Worm (Caenorhabditis elegans) whole organism, L2 larva: ENCODE measurements around the gene gldi-9.
"Not testable (repeated sequence)": the region's sequence is repeated elsewhere in the genome, so short reads cannot be mapped to it uniquely, and the experiment has no call there.

Source experiments
- C34F6.9 ChIP-seq: fragments of 150-350 bp; optimal IDR thresholded peaks from 2 replicates; lab custom pipeline; 2014; ENCODE audit warnings: missing biosample characterization, missing genetic modification characterization
- F13H6.1 ChIP-seq: sonication (generic microtip); optimal IDR thresholded peaks from 2 replicates; lab custom pipeline; 2016; ENCODE audit warnings: missing genetic modification characterization, missing compliant biosample characterization
- R02D3.7 ChIP-seq: fragments of 150-350 bp; optimal IDR thresholded peaks from 2 replicates; lab custom pipeline; 2014; ENCODE audit warnings: missing biosample characterization, missing genetic modification characterization
- ZK546.5 ChIP-seq: sonication (generic microtip); optimal IDR thresholded peaks from 2 replicates; lab custom pipeline; 2017; ENCODE audit warnings: missing biosample characterization, missing genetic modification characterization
- ama-1 ChIP-seq: fragments of 150-350 bp; optimal IDR thresholded peaks from 2 replicates; lab custom pipeline; 2018; ENCODE audit warnings: inconsistent platforms
- blmp-1 ChIP-seq: sonication (generic microtip); optimal IDR thresholded peaks from 2 replicates; lab custom pipeline; 2017; ENCODE audit warnings: missing genetic modification characterization, mild to moderate bottlenecking, missing compliant biosample characterization, antibody characterized with exemption, moderate library complexity; ENCODE audit not compliant: insufficient read depth
- ceh-16 ChIP-seq: fragments of 150-350 bp; optimal IDR thresholded peaks from 2 replicates; lab custom pipeline; 2014; ENCODE audit warnings: missing biosample characterization, missing genetic modification characterization
- ceh-82 ChIP-seq: fragments of 150-350 bp; optimal IDR thresholded peaks from 2 replicates; lab custom pipeline; 2014; ENCODE audit warnings: missing biosample characterization, missing genetic modification characterization
- crh-2 ChIP-seq: sonication (generic microtip); optimal IDR thresholded peaks from 2 replicates; lab custom pipeline; 2017; ENCODE audit warnings: missing biosample characterization, missing genetic modification characterization
- dmd-4 ChIP-seq: sonication (generic microtip); optimal IDR thresholded peaks from 2 replicates; lab custom pipeline; 2017; ENCODE audit warnings: missing biosample characterization, missing genetic modification characterization
- egl-27 ChIP-seq: sonication (generic microtip); optimal IDR thresholded peaks from 3 replicates; lab custom pipeline; 2017; ENCODE audit warnings: missing biosample characterization, missing genetic modification reagents, missing genetic modification characterization
- elt-3 ChIP-seq: sonication (generic microtip); optimal IDR thresholded peaks from 2 replicates; lab custom pipeline; 2017; ENCODE audit warnings: missing biosample characterization, missing genetic modification characterization
- fos-1 ChIP-seq: fragments of 150-350 bp; optimal IDR thresholded peaks from 2 replicates; lab custom pipeline; 2014; ENCODE audit warnings: missing biosample characterization, missing genetic modification characterization
- lin-11 ChIP-seq: fragments of 150-350 bp; sonication (generic microtip); optimal IDR thresholded peaks from 2 replicates; lab custom pipeline; 2014; ENCODE audit warnings: missing biosample characterization, missing genetic modification characterization, inconsistent platforms, mixed read lengths
- lin-13 ChIP-seq: fragments of 150-350 bp; optimal IDR thresholded peaks from 2 replicates; lab custom pipeline; 2014; ENCODE audit warnings: missing biosample characterization, missing genetic modification reagents, missing genetic modification characterization
- lin-39 ChIP-seq: fragments of 150-350 bp; optimal IDR thresholded peaks from 2 replicates; lab custom pipeline; 2014; ENCODE audit warnings: missing biosample characterization, missing genetic modification reagents, missing genetic modification characterization
- lsy-2 ChIP-seq, 2 experiments: fragments of 150-350 bp in 1 of 2; sonication (generic microtip) in 1 of 2; optimal IDR thresholded peaks; 2 replicates each; lab custom pipeline; 2014 to 2017; ENCODE audit warnings: missing biosample characterization in 2 of 2, missing genetic modification characterization in 2 of 2
- mab-5 ChIP-seq: fragments of 150-350 bp; optimal IDR thresholded peaks from 2 replicates; lab custom pipeline; 2014; ENCODE audit warnings: missing biosample characterization, missing genetic modification characterization
- mdl-1 ChIP-seq, 2 experiments: fragments of 150-350 bp in 1 of 2; sonication (generic microtip) in 1 of 2; optimal IDR thresholded peaks; 2 replicates each; lab custom pipeline; 2017; ENCODE audit warnings: missing biosample characterization in 2 of 2, missing genetic modification characterization in 2 of 2
- nhr-10 ChIP-seq: sonication (generic microtip); optimal IDR thresholded peaks from 2 replicates; lab custom pipeline; 2017; ENCODE audit warnings: missing biosample characterization, missing genetic modification characterization
- nhr-129 ChIP-seq: fragments of 150-350 bp; optimal IDR thresholded peaks from 2 replicates; lab custom pipeline; 2014; ENCODE audit warnings: missing biosample characterization, missing genetic modification characterization
- nhr-21 ChIP-seq: fragments of 150-350 bp; optimal IDR thresholded peaks from 2 replicates; lab custom pipeline; 2014; ENCODE audit warnings: missing biosample characterization, missing genetic modification characterization
- nhr-237 ChIP-seq: fragments of 150-350 bp; optimal IDR thresholded peaks from 2 replicates; lab custom pipeline; 2014; ENCODE audit warnings: missing biosample characterization, missing genetic modification characterization
- nhr-6 ChIP-seq: fragments of 150-350 bp; optimal IDR thresholded peaks from 2 replicates; lab custom pipeline; 2014; ENCODE audit warnings: missing biosample characterization, missing genetic modification characterization
- nhr-77 ChIP-seq: fragments of 150-350 bp; optimal IDR thresholded peaks from 2 replicates; lab custom pipeline; 2014; ENCODE audit warnings: missing biosample characterization, missing genetic modification characterization
- peb-1 ChIP-seq: fragments of 150-350 bp; optimal IDR thresholded peaks from 2 replicates; lab custom pipeline; 2014; ENCODE audit warnings: missing biosample characterization, missing genetic modification characterization
- sma-3 ChIP-seq: sonication (generic microtip); optimal IDR thresholded peaks from 2 replicates; lab custom pipeline; 2016; ENCODE audit warnings: missing genetic modification reagents, missing genetic modification characterization, missing compliant biosample characterization
- unc-39 ChIP-seq: fragments of 150-350 bp; optimal IDR thresholded peaks from 2 replicates; lab custom pipeline; 2014; ENCODE audit warnings: missing biosample characterization, missing genetic modification characterization
- unc-55 ChIP-seq: fragments of 150-350 bp; sonication (generic microtip); optimal IDR thresholded peaks from 3 replicates; lab custom pipeline; 2014; ENCODE audit warnings: missing biosample characterization, missing genetic modification reagents, missing genetic modification characterization
- unc-62 ChIP-seq: fragments of 150-350 bp; optimal IDR thresholded peaks from 2 replicates; lab custom pipeline; 2014; ENCODE audit warnings: missing biosample characterization, missing genetic modification reagents, missing genetic modification characterization
- zag-1 ChIP-seq: fragments of 150-350 bp; optimal IDR thresholded peaks from 2 replicates; lab custom pipeline; 2014; ENCODE audit warnings: missing biosample characterization, missing genetic modification characterization
- ztf-4 ChIP-seq: fragments of 150-350 bp; optimal IDR thresholded peaks from 2 replicates; lab custom pipeline; 2014; ENCODE audit warnings: missing biosample characterization, missing genetic modification characterization

gldi-9 gene

ce11 chrIII:2724992-2725220 is 31.3 kb downstream of the gldi-9 start, which contains the start of gene Y71H2AM.11:
Gene Y71H2AM.11, minus strand, starts transcription at chrIII:2725092.
- no peak for TF ChIP-seq nhr-6

DNA sequence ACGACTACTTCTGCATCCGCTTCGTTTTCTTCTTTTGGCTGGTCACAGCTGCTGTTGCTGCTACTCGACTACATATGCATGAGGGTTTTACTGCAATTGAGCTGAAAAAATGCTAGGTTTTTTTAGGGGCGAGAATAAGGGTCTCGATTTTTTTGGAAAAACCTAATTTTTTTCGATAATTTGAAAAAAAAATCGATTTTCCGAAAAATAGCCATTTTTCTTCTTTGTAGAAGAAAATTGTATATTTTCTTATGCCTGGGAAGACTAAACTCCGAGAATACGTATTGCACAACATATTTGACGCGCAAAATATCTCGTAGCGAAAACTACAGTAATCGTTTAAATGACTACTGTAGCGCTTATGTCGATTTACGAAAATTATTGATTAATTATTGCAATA is 39.6 kb downstream of the gldi-9 start, which contains the start of gene tmem-132:
Gene tmem-132, minus strand, starts transcription at position 101 of the 400 bp plus-strand sequence.
- no peak for TF ChIP-seq dmd-4
- TF ChIP-seq nhr-6: no peak
- no peak for TF ChIP-seq blmp-1 (tag; lab: Kevin White, UChicago)
- no peak for TF ChIP-seq peb-1 (tag; lab: Kevin White, UChicago)
- no peak for TF ChIP-seq lsy-2 (tag; optimal IDR thresholded peaks at IDR 0.05; lab: Kevin White, UChicago)
- TF ChIP-seq ZK546.5: no peak
- TF ChIP-seq unc-39 (tag; lab: Kevin White, UChicago): no peak
- no peak for TF ChIP-seq mdl-1 (tag; optimal IDR thresholded peaks at IDR 0.05; lab: Kevin White, UChicago)
- no peak for TF ChIP-seq lin-11 (tag; lab: Kevin White, UChicago)
- no peak for TF ChIP-seq nhr-10 (tag; lab: Kevin White, UChicago)
- TF ChIP-seq, all 48 proteins: peak for 0

- TF ChIP-seq lsy-2 (tag; optimal IDR thresholded peaks at IDR 0.05; lab: Kevin White, UChicago) (no peak), ceh-82 (tag; lab: Kevin White, UChicago) (no peak), fos-1 (tag; lab: Kevin White, UChicago) (peak; percentile 48), ama-1 (lab: Kevin White, UChicago) (no peak)
These were observed 44.6 kb downstream of the gldi-9 start for ce11 chrIII:2711527-2711926.

DNA sequence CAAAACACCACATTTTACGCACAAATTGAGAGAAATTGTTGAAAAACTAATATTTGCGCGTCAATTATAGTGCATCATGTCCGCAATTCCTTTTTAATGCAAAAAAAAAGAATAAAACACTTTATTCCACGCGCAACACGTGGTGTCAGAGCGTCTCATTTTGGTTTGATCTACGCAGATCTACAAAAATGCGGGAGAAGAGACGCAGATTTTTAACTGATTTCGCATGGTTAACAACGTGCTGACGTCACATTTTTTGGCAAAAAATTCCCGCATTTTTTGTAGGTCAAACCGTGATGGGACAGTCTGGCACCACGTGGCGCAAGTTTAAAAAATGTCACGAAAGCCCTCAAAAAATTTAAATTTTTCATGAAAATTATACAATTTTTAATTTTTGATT is 45.9 kb downstream of the gldi-9 start:
- TF ChIP-seq nhr-129 (tag; lab: Kevin White, UChicago) (no peak), nhr-237 (tag; lab: Kevin White, UChicago) (no peak), R02D3.7 (no peak), egl-27 (tag; lab: Kevin White, UChicago) (no peak), ztf-4 (tag; lab: Kevin White, UChicago) (no peak)

- TF ChIP-seq zag-1 (tag; lab: Kevin White, UChicago): no peak
- TF ChIP-seq dmd-4: no peak
- no peak for TF ChIP-seq nhr-77 (tag; lab: Kevin White, UChicago)
- no peak for TF ChIP-seq elt-3
- TF ChIP-seq fos-1 (tag; lab: Kevin White, UChicago): no peak
These were observed 55.5 kb downstream of the gldi-9 start, which contains the start of gene set-27 for ce11 chrIII:2700637-2701036. Gene set-27, plus strand, starts transcription at chrIII:2700937.

DNA sequence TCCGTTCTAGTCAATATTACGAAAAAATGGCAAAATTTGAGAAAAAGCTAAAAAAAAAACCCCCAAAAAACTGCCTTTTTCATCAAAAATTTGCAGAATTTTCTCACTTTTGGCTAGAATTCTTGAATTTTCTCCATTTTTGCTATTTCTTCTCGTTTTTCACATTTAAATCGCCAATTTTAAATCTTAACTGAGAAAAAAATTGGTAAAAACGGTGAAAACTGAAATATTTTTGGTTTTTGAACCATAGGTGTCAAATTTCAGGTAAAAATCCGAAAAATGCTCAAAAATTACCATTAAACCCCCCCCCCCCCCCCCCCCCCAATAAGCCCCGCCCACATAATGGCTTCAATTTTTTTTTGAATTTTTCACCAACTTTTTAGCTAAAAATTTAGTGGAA is 56.8 kb downstream of the gldi-9 start, which contains the start of gene cox-6B:
Gene cox-6B, plus strand, starts transcription at position 301 of the 400 bp plus-strand sequence.
- not testable (repeated sequence) for TF ChIP-seq sma-3 (GFP tag; lab: Kevin White, UChicago); ceh-16 (tag; lab: Kevin White, UChicago); egl-27 (tag; lab: Kevin White, UChicago)

- TF ChIP-seq C34F6.9 (peak; percentile 65), egl-27 (tag; lab: Kevin White, UChicago) (no peak), unc-62 (GFP tag; lab: Kevin White, UChicago) (no peak), unc-55 (GFP tag; lab: Kevin White, UChicago) (peak; percentile 72), lin-39 (tag; lab: Kevin White, UChicago) (no peak), nhr-21 (no peak), mdl-1 (tag; optimal IDR thresholded peaks at IDR 0.05; lab: Kevin White, UChicago) (no peak), crh-2 (tag; lab: Kevin White, UChicago) (peak; percentile 23), lsy-2 (tag; optimal IDR thresholded peaks at IDR 0.05; lab: Kevin White, UChicago) (peak; percentile 23 to 67), lin-13 (GFP tag; lab: Kevin White, UChicago) (peak; percentile 35), mab-5 (tag; lab: Kevin White, UChicago) (no peak), nhr-237 (tag; lab: Kevin White, UChicago) (no peak), F13H6.1 (peak; percentile 4)
These were observed 57.4 kb downstream of the gldi-9 start, which contains the start of gene slc-30A9 for ce11 chrIII:2698740-2699139. Gene slc-30A9, minus strand, starts transcription at chrIII:2698817.
